Fruit fly (Drosophila melanogaster) whole organism, larva: ENCODE data around the gene CG4596.
A peak's percentile ranks its signal among the peaks of the same experiment; 100 is the strongest.

Source experiments
- noc ChIP-seq: fragments of 200-800 bp; sonication (Bioruptor generic); optimal IDR thresholded peaks from 3 replicates; lab custom pipeline; 2019; ENCODE audit warnings: missing biosample characterization, mild to moderate bottlenecking, missing genetic modification characterization, moderate library complexity

CG4596 gene

DNA sequence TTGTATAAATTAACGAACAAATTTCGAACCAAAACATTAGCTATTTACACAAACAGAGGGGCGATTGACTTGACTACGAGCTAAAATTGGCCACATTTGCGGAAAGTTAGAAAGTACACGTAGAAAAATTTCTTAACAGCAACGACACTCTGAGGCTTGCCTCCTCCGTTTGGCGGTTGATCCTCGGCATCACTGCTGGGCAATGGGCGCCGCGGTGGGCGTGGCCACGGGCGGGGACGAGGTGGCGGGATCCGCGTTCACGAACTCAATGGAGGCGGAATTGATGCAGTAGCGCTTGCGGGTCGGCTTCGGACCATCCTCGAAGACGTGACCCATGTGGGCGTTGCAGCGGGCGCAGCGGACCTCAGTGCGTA lies 9.4 kb upstream of the CG4596 start:
- no peak for TF ChIP-seq noc (tag; lab: Kevin White, UChicago)

DNA sequence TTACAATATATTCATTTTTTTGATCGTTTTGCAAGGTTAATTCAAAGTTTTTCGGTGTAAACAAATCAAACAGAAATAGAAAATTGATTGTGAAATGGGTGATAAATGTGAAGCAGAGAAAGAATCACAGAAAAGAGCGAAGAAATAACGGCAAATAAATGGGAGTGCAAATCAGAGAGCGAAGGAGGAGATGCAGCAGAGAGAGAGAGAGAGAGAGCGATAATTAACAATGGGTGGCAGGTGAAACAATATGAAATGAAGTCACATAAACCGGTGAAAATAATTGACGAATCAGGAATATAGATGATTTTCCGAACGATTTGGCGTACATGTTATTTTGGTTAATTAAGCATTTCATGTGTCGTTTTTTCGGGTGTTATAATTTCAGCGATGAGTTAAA lies 8.9 kb upstream of the CG4596 start:
- no peak for TF ChIP-seq noc (tag; lab: Kevin White, UChicago)

DNA sequence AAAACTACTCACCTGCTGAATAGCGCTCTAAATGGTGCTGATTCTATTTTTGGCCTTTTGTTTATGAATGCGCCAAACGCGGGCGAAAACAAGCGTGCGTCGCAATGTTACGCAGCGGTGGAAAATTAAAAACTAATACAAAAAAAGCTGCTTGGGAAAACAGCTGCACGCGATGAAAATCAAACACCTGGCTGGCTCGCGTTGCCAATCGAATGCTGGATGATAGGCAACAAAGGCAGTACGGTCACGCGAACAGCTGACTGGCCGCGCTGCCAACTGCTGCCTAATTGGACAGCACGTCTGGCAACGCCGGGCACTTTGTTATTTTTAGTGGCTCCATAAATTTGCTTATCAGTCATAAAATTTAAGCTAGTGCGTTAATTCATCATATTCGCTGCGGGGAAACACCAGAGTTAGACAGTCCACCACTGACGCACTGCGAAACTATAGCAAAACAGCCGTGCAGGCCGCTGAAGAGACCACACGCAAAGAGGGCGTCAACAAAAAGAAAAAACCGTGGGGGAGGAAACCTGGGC lies 4.3 kb upstream of the CG4596 start, which contains the start of the genes SelR and Tsp86D:
Gene SelR, minus strand, starts transcription at position 216 of the 536 bp plus-strand sequence.
Gene Tsp86D, plus strand, starts transcription at position 282 of the 536 bp plus-strand sequence.
- peak; percentile 92 for TF ChIP-seq noc (tag; lab: Kevin White, UChicago)

- TF ChIP-seq noc (tag; lab: Kevin White, UChicago), result peak; percentile 81
These were observed 2.3 kb upstream of the CG4596 start for dm6 chr3R:10870561-10870960.

- peak; percentile 46 for TF ChIP-seq noc (tag; lab: Kevin White, UChicago)
These were observed 572 bp upstream of the CG4596 start, which contains the start of gene Fdh for dm6 chr3R:10872148-10872783. Fdh (minus strand) TSS chr3R:10872381.

- peak; percentile 93 for TF ChIP-seq noc (tag; lab: Kevin White, UChicago)
These were observed 2.9 kb downstream of the CG4596 start, which contains the start of gene Sodh2 for dm6 chr3R:10875515-10876434. Sodh2 (plus strand) TSS chr3R:10876384.

- TF ChIP-seq noc (tag; lab: Kevin White, UChicago), result peak; percentile 47
These were observed 5.0 kb downstream of the CG4596 start for dm6 chr3R:10877808-10878207.

DNA sequence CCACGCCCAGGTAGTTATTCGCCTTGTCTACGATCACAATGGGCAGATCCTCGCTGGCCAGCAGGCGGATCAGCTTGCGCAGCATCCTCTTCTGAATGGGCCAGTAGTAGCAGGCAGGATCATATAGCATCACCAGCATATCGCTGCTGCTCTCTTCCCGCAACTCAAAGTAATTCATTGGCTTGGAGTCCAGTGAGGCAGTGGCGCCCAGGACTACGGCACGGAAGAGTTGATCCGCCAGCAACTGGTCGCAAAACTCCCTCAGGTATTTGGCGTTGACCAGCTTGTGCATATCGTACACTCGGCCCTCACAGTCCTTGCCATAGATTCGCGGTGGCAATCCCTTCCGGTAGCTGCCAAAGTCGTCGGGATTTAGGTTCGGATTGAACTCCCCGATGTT lies 5.8 kb downstream of the CG4596 start:
- TF ChIP-seq noc (tag; lab: Kevin White, UChicago), result no peak

DNA sequence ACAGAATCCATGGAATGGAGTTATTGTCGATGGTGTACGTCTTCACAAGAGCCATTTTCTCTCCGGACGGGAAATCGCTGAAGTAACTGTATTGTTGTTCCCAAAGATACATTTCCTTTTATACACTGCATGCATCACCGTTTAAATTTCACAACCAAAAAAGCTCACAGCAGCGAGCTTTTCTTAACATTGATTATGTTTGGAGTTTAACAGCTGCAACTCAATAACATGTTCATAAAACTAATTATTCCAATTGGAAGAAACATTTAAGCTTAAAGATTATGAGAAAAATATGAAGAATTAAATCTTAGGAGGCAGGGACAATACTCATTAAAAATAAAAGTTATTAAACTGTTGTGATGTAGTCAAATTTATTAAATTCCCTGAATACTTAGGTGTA lies 6.4 kb downstream of the CG4596 start, which contains the start of gene CG14695:
Gene CG14695, minus strand, starts transcription at position 101 of the 400 bp plus-strand sequence.
- no peak for TF ChIP-seq noc (tag; lab: Kevin White, UChicago)

DNA sequence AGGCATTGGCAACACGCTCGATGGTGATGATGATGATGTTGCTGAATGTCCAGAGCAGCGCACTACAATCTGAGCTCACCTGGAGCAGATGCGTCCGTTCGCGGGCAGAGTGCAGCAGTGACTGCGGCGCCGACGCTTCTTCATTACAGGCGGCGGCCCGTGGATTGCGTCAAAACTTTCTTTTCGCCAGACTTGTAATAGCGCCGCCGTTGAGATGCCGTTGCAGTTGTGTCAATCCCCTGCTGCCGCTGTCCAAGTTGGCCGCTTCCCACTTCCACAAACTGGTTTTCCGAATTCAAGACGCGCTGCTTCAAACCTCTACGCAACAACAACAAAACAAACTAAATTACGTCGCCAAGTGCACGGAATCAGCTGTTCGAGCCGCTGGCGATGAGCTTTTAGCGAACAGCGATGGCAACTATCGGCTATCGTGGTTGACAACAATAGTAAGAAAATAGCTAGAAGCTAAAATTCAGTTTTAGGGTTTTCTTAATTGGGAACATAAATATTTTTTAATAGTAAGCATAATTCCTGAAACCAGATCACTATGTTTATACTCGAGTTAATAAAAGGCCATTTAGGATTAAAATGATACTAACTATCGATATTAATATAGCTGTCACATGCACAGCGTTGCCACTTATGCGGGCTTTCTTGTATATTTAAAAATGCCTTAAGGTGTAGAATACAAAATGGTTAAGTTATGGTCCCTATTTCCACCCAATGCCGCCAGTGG lies 9.2 kb downstream of the CG4596 start, which contains the start of gene Tpc1:
Gene Tpc1, minus strand, starts transcription at position 365 of the 736 bp plus-strand sequence.
- TF ChIP-seq noc (tag; lab: Kevin White, UChicago), result no peak

- TF ChIP-seq noc (tag; lab: Kevin White, UChicago), result no peak
These were observed 11.3 kb downstream of the CG4596 start for dm6 chr3R:10884031-10884677.

DNA sequence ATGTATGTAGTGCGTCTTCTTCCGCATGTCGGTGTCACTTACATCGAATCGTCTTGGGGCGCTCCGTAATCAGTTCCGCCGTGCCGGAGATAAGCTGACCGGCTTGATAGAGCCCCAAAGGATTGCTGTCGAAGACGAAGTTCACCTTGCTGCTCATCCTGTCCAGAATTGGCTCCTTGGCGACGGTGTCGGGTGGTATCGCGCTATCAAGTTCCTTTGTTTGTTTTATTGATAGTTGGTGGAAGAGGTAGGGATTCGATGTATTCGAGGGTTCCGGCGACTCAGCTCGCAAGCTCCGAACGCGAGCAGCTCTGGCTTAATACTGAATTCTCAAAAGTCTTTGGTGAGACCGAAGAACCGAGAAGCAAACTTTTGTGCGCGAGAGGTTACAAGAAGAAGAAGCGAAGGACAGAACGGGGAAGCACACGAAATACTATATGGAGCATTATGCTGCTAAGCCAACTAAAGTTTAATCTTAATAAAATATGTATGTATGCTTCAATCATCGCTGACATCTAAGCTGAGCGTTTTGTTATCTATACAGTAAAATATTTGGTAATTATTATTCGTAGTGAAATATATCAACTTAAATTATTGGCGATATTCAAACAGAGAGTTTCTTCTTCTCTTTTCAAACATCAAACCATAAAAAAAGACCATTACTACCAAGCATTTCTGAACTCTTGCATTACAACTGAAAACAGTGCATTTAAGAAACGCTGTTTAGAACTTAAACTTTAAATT lies 12.0 kb downstream of the CG4596 start, which contains the start of gene CG14696:
Gene CG14696, minus strand, starts transcription at position 324 of the 744 bp plus-strand sequence.
- TF ChIP-seq noc (tag; lab: Kevin White, UChicago), result no peak

dm6 chr3R:10885422-10886081 lies 12.7 kb downstream of the CG4596 start, which contains the start of gene Leash:
Leash (plus strand) TSS chr3R:10885540.
- TF ChIP-seq noc (tag; lab: Kevin White, UChicago), result no peak
